Fruit fly (Drosophila melanogaster): Measurements from ENCODE around the gene CG33158.

CG33158 gene

DNA sequence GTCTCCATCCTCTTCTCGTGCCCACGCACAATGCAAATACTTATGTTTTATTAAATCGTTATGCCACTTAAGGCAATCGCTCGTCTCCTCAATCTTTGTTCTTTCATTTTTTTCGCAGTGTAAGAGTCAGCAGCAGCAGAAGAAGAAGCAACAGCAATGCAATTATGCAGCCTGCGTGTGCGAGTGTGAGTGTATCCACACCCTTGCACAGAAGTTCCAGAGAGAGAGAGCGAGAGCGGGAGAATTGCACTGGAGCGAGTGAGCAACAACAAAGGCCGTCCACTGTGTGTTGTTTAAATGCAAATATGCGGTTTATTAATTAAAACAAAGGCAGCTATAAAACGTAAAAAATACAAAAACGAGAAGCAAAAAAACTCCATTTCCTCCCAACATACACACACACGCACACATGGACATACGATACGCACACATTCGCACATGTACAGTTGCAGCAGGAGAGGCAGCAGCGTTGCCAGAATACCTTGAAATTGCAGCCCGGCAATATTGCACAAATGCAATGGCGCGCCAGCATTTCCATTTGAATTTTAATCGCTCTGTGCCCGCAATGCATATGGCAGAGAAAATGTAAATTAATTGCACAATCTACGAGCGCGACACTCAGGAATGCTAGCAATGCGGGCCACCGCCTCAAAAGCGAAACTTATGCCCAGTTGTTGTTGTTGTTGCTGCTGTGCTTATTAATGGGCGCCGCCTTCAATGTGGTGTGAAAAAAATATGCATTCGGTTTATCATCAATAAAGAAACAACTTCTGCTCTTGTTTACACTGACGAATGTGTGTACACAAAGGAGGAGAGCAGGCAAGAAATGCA is 10.6 kb upstream of the CG33158 start (continued):
- TF ChIP-seq Met (GFP tag; optimal IDR thresholded peaks at IDR 0.05) (peak; percentile 64), Ets21C (GFP tag; optimal IDR thresholded peaks at IDR 0.05) (peak; percentile 32), Hr39 (GFP tag; optimal IDR thresholded peaks at IDR 0.05) (peak; percentile 57), lz (GFP tag; optimal IDR thresholded peaks at IDR 0.05) (peak; percentile 64), CG34406 (GFP tag; optimal IDR thresholded peaks at IDR 0.05) (peak; percentile 41), spab (GFP tag; optimal IDR thresholded peaks at IDR 0.05) (peak; percentile 30), CG3032 (tag; optimal IDR thresholded peaks at IDR 0.05) (peak; percentile 45), CG6163 (GFP tag; IDR thresholded peaks at IDR 0.05) (peak; percentile 68), CG15336 (GFP tag; IDR thresholded peaks at IDR 0.05) (peak; percentile 40), CG3919 (GFP tag; optimal IDR thresholded peaks at IDR 0.05) (peak; percentile 46), CG8319 (GFP tag; optimal IDR thresholded peaks at IDR 0.05) (no peak), CG6276 (GFP tag; optimal IDR thresholded peaks at IDR 0.05) (peak; percentile 58), CG7368 (GFP tag; optimal IDR thresholded peaks at IDR 0.05) (peak; percentile 54), fkh (GFP tag; optimal IDR thresholded peaks at IDR 0.05) (peak; percentile 68), CG32006 (GFP tag; optimal IDR thresholded peaks at IDR 0.05) (peak; percentile 78), CG16779 (tag; optimal IDR thresholded peaks at IDR 0.05) (peak; percentile 46), achi (GFP tag; optimal IDR thresholded peaks at IDR 0.05) (peak; percentile 8), CG11294 (GFP tag; IDR thresholded peaks at IDR 0.05) (peak; percentile 58; the same call in 1 of the 2 replicates), dsx (GFP tag; optimal IDR thresholded peaks at IDR 0.05; ENCODE audit: poor library complexity, severe bottlenecking) (peak; percentile 58), Smox (GFP tag; optimal IDR thresholded peaks at IDR 0.05) (peak; percentile 57), Eip78C (GFP tag) (peak; percentile 91), OdsH (GFP tag; optimal IDR thresholded peaks at IDR 0.05) (peak; percentile 58), CG9139 (GFP tag; optimal IDR thresholded peaks at IDR 0.05) (peak; percentile 57), CG1621 (tag; optimal IDR thresholded peaks at IDR 0.05) (peak; percentile 37), acj6 (GFP tag; optimal IDR thresholded peaks at IDR 0.05) (peak; percentile 58)

DNA sequence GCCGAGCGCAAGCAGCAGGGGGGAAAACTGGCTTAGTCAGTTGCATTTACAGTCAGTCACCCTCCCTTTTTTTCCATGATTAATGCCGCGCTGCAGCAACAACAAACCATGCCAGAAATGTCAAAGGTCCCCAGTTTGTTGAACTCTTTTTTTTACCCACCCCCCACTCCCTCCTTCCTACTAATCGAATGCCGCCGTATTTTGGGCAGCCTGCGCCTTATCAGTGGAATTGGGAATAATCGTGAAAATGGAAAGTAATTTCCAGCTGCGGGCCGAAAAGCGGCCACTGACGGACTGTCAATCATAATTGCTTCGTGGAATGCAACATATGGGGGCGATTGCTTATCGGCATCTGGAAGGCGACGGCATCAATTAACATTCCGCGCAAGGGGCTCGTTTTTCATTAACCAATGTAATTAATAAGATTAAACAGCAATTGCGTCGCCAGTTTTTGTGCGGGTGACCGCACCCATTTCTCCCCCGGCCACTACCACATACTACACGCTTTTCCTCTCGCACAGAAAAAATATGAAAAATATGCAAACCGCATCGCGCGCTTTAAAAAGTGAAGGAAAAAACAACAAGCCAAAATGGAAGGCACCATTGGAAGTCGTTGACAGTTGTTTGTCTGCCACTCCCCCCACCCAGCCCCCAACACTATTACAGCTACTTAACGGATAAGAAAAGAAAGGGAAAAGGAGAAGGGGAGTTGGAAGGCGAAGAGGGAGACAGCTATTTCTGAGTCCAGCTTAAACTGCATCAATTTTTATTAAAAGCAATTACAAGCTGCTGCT is 9.8 kb upstream of the CG33158 start:
- TF ChIP-seq CG16779 (tag; optimal IDR thresholded peaks at IDR 0.05) (no peak), svp (GFP tag) (peak; percentile 97)

DNA sequence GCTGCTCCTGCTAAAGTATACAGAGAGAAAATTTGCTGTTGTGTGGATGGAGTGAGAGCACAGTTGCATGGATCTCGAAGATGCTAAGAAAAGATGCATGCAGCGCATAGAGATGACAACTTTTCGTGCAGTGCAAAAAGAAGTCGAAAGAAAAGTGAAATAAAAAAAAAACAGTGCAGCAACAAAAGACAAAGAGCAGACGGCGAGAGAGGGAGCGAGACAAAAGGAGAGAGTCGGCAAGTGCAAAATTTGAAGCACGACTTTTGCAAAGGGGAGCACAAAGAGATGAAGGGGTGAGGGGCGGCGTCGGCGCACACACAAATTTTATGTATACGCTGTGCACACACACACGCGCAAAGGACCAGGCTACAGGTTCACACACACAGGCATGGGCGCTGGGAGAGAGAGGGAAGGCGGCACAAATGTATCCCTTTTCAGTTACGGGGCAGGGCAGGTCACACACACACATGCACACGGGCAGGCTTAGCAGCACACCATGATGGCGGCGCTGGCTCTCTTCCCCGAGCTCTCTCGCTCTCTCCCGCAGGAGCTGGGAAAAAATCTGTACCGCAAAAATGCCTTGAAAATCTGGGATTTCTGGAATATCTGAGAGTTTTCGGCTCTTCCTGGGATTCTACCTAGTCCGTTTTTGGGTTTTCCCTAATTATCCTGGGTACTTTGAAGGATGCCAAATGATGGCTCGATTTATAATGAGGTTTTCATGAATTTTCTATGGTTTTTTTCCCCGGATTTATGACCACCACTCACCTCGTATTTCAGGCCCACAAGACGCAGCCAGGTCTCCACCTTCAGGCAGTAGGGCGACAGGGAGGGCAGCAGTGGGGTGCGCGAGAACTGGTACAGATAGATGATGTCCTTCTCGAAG is 8.9 kb upstream of the CG33158 start:
- TF ChIP-seq Sox102F (GFP tag; optimal IDR thresholded peaks at IDR 0.05) (peak; percentile 90), Met (GFP tag; optimal IDR thresholded peaks at IDR 0.05) (peak; percentile 89), cyc (GFP tag; optimal IDR thresholded peaks at IDR 0.05) (peak; percentile 90), OdsH (GFP tag; optimal IDR thresholded peaks at IDR 0.05) (peak; percentile 80), CG11902 (GFP tag; optimal IDR thresholded peaks at IDR 0.05) (peak; percentile 69), fd85E (GFP tag; optimal IDR thresholded peaks at IDR 0.05) (peak; percentile 47), CG31627 (GFP tag; optimal IDR thresholded peaks at IDR 0.05) (peak; percentile 91), acj6 (GFP tag; optimal IDR thresholded peaks at IDR 0.05) (peak; percentile 87), CG7368 (GFP tag; optimal IDR thresholded peaks at IDR 0.05) (peak; percentile 84), dac (GFP tag; optimal IDR thresholded peaks at IDR 0.05) (peak; percentile 87), esn (GFP tag; optimal IDR thresholded peaks at IDR 0.05) (peak; percentile 91), vri (GFP tag; optimal IDR thresholded peaks at IDR 0.05) (peak; percentile 82), CG32006 (GFP tag; optimal IDR thresholded peaks at IDR 0.05) (peak; percentile 89), achi (GFP tag; optimal IDR thresholded peaks at IDR 0.05) (peak; percentile 85), Sox14 (GFP tag; optimal IDR thresholded peaks at IDR 0.05) (peak; percentile 97), Lpt (GFP tag; optimal IDR thresholded peaks at IDR 0.05) (peak; percentile 85), CG8119 (GFP tag; IDR thresholded peaks at IDR 0.05) (peak; percentile 81), Eip75B (GFP tag; optimal IDR thresholded peaks at IDR 0.05) (peak; percentile 84), CG10631 (GFP tag; optimal IDR thresholded peaks at IDR 0.05) (peak; percentile 85), eg (GFP tag; IDR thresholded peaks at IDR 0.05) (peak; percentile 73), Ets21C (GFP tag; optimal IDR thresholded peaks at IDR 0.05) (peak; percentile 82), CG6792 (GFP tag; optimal IDR thresholded peaks at IDR 0.05) (peak; percentile 78), CG6163 (GFP tag; IDR thresholded peaks at IDR 0.05) (peak; percentile 87), svp (GFP tag) (peak; percentile 94), CG3032 (tag; optimal IDR thresholded peaks at IDR 0.05) (peak; percentile 73), spab (GFP tag; optimal IDR thresholded peaks at IDR 0.05) (peak; percentile 78), Smox (GFP tag; optimal IDR thresholded peaks at IDR 0.05) (peak; percentile 84), dsx (GFP tag; optimal IDR thresholded peaks at IDR 0.05; ENCODE audit: poor library complexity, severe bottlenecking) (peak; percentile 82)
